Worm (Caenorhabditis elegans): ENCODE measurements around the gene B0361.3.

DNA sequence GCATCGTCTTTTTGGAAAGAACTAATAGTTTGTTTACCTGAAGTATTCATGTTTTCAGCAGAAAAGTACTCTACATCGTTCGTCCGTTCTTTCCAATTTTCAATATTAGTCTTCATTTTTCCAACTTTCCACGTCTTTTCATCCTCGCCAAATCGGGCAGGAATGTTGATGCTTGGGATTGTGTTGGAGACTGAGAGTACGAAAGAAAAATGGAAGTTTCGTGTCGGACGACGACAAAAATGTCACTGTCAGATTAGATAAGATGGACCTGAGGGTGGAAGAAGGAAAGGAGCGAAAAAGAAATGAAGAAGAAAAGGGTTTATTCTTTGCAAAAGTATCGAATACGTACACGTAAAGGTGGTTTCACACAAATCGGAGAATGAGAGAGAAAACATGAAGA, 16.8 kb downstream of the B0361.3 start:
- TF ChIP-seq zag-1 (tag; optimal IDR thresholded peaks at IDR 0.05) (no peak), nhr-12 (tag; optimal IDR thresholded peaks at IDR 0.05) (no peak), nhr-19 (GFP tag; conservative IDR thresholded peaks at IDR 0.05) (no peak)

All from whole organism, L1 larva.